Fruit fly (Drosophila melanogaster): ENCODE measurements around the gene B52.

Gene B52

DNA sequence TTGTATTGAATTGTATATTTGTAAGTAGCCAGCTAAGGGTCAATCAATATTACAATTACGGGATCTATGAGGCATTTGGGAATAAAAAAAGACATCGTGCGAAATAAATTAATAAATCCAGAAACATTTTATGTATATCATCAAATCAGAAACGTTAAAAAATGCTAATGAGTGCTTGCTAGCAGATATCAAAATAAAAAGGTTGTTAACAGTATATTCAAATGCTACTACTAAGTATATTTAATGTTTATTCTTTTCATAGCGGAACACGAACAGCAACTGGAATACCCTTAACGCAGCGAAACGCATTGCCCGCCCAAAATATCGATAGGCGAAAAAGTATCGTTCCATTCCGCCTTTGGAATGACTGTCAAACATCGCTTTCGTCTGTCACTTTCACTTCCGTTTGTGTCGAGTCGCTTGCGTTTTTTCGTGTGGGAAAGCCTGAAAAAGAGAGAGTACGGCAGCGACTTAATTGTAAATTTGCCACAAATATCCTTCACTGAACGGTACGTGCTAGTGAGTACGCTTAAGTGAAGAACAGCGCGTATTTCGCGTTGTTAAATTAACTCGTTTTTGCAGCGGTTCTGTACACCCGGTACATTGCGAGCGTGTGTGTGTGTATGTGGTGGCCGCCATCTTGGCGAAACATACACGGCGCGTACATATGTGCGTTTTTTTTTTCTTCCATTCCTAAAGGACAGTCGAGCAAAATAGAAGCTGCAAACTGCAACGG lies at the start of gene B52:
Gene B52, plus strand, starts transcription at position 388 of the 736 bp plus-strand sequence.
- TF ChIP-seq CG17801 (GFP tag; optimal IDR thresholded peaks at IDR 0.05; ENCODE audit: partially characterized antibody), result peak; percentile 88

DNA sequence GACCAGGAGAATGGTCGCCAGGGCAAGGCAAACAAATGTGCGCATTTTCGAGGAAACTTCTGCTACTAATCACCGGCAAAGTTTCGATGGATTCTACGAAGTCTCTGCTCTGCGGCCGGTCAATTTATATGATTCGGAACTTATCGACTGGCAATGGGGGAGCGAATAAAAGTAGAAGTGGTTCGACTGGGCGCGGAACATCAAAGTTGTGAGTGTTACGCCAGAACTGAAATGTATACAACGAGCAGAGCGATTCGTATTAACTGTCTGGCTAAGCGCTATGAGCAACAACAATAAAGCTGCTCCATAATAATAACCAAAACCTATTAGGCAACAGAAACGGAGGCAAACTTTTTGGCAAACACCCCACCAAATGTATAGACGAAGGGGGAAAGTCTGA lies 48.8 kb upstream of the B52 start, which contains the start of gene CG9757:
Gene CG9757, minus strand, starts transcription at position 101 of the 400 bp plus-strand sequence.
- no peak for TF ChIP-seq CG17801 (GFP tag; optimal IDR thresholded peaks at IDR 0.05; ENCODE audit: partially characterized antibody)

DNA sequence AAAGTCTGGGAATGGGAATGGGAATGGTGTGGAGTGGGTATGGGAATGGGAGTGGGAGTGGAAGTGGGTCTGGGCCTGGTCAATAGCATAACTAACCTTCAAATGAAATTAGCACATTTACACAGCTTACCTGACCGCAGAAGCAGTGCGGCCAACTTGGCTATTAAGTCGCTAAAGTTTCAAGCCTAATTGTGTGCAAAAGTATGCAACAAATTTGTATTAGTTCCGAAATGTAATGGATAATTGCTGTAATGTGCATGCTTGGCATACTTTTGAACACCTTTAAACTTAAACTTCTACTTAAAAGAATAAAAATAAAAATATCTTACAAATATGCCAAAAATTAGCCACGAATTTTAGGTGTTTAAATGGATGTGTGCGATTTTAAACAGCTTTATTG lies 46.1 kb upstream of the B52 start:
- no peak for TF ChIP-seq CG17801 (GFP tag; optimal IDR thresholded peaks at IDR 0.05; ENCODE audit: partially characterized antibody)

DNA sequence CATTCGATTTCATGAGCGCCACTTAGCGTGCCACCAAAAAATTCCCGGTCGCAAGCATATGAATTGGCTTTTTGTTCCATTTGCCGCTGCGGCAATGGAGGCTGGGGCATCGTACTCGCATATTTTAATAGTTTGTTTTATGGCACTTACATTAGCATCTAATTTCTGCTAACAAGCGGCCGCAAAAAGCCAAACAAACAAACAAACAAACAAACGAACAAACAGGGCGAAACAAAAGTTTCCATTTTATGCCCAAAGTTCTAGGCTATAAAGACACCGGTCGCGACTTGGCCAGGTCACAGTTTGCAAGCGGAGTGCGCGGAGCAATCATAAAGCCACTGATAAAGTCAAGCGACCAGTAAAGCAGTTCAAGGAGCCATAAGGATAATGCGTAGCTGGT lies 45.5 kb upstream of the B52 start, which contains the start of gene CG9269:
Gene CG9269, plus strand, starts transcription at position 301 of the 400 bp plus-strand sequence.
- no peak for TF ChIP-seq CG17801 (GFP tag; optimal IDR thresholded peaks at IDR 0.05; ENCODE audit: partially characterized antibody)

DNA sequence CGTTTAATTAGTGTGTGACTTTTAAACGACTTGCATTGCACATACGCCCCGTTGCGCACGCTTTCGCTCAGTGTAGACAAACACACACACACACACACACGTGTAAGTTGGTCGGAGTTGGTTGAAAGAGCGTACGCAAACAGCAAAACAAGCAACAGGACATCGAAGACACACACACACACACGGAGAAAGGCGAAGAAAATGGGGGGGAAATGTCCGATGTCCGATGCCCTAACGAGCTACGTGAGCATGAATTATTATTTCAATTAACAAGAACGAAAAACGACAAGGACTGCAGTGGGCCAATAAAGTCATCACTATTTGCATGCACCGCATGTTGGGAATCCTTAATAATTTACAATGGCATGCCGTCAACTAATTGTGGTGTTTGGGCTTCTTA lies 43.9 kb upstream of the B52 start:
- TF ChIP-seq CG17801 (GFP tag; optimal IDR thresholded peaks at IDR 0.05; ENCODE audit: partially characterized antibody), result no peak

DNA sequence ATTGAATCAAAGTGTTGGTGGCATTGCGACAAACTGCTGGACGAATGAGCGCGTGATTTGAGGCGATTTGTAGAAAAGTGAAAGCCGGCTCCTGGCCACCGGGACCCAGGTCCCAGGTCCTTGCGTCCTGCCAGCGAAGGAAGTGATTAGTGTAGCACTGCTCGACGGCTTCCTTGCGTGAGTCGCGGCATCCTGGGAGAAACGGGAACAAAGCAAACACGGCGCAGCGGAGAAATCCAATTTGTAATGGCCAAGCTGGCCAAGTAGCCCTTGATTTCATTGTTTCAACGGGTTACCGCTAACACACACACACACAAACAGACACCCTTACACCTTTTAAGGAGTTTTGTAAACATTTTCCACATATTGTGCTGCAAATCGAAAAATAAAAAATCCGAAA lies 29.5 kb upstream of the B52 start, which contains the start of gene CG10841:
Gene CG10841, plus strand, starts transcription at position 301 of the 400 bp plus-strand sequence.
- TF ChIP-seq CG17801 (GFP tag; optimal IDR thresholded peaks at IDR 0.05; ENCODE audit: partially characterized antibody), result no peak

DNA sequence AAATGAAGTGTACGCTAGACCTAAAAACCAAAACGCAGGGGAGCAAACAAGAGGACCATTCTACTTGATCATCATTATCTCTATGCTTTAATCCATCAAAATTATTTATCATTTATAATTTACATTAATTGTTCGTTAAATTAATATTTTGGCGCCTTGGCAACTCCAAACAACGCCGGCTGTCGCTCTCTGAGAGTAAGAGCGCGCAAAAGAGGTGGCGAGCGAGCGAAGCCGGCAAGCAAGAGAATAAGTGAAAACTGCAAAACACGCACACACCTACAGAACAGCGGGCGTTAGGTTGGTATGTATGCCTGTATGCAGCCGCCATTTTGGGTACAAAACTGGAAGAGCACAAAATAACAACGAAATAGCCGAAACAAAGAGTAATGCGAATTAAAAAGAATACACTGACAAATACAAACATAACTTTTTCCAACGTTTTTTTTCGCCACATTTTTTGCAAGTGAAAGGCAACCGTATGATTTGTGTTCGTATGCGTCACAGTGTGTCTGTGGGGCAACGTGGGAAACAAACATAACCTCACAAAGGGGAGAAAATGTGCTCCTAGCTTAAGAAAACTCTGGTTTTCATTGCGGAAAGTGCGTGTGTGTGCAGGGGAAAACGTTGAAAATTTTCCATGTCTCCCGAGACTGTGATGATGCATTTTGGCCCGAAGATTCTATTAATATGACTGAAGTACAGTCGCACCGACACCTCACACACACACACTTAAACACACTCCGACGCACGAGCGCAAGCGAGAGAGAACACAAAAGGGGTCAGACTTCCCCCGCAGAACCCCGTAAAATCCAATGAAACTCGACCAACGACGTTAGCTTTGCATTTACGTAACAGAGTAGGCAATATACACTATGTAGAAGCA lies 16.1 kb upstream of the B52 start:
- TF ChIP-seq CG17801 (GFP tag; optimal IDR thresholded peaks at IDR 0.05; ENCODE audit: partially characterized antibody), result peak; percentile 43

DNA sequence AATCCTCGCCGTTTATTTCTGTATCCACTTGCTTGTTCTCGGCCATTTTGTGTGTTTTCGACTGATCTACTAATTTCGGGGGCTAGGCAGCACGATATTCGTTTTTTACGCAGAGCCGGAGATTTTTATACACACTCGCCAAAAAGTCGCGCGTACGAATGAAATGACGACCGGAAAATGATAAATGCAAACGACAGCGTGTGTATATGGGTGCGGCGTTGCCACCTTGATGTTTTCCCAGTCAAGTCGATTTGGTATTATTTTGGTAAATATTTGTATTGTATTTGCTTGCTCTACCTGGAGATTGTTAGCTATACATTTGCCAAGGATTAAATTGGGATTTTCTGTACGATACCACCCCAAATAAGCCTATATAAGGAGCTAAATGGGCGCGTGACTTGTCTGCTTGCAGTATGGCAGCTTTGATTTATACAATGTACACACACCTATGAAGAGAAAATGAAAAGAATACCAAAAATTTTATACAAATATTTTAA lies 15.2 kb upstream of the B52 start, which contains the start of gene sqd:
Gene sqd, minus strand, starts transcription at position 431 of the 497 bp plus-strand sequence.
- TF ChIP-seq CG17801 (GFP tag; optimal IDR thresholded peaks at IDR 0.05; ENCODE audit: partially characterized antibody), result peak; percentile 70

DNA sequence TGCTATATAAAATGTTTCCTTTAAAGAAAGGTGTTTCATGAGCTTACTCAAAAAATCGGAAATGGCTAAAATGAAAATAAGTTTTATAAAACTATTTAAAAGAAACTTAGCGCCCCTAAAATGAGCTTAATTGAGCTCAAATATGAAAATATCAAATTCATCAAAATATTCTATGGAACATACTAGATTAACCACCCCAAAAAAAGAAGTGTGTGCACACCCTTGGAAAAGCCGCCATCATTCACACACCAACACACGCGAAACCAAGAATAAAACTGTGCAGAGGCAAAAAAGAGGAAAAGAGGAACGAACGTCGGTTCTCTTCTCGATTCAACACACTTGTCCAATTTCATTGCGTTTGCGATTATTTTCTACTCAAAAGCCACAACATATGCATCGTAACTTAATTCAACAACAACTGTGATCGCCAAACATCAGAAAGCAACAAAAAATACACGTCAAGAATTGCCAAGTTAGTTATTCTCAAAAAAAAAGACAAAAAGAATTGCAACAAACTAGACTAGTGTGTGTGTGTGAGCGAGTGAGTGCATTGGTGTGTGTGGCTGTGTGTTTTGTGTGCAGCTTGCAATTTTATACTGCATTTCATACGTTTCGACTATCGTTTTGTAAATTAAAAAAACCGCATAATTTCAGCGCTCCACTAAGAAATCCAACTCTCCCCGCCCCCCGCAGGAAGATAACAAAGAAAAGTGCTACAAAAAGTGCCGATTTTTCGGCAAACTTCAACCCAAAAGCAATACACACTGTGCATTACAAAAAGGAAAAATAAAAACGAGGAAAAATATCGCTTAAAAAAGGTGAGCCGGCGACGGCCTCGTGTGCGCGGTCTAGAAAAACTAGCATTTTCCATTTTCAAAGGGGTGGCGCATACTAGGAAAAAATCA lies 14.1 kb upstream of the B52 start, which contains the start of gene rin:
Gene rin, plus strand, starts transcription at position 276 of the 905 bp plus-strand sequence.
- TF ChIP-seq CG17801 (GFP tag; optimal IDR thresholded peaks at IDR 0.05; ENCODE audit: partially characterized antibody), result peak; percentile 64

DNA sequence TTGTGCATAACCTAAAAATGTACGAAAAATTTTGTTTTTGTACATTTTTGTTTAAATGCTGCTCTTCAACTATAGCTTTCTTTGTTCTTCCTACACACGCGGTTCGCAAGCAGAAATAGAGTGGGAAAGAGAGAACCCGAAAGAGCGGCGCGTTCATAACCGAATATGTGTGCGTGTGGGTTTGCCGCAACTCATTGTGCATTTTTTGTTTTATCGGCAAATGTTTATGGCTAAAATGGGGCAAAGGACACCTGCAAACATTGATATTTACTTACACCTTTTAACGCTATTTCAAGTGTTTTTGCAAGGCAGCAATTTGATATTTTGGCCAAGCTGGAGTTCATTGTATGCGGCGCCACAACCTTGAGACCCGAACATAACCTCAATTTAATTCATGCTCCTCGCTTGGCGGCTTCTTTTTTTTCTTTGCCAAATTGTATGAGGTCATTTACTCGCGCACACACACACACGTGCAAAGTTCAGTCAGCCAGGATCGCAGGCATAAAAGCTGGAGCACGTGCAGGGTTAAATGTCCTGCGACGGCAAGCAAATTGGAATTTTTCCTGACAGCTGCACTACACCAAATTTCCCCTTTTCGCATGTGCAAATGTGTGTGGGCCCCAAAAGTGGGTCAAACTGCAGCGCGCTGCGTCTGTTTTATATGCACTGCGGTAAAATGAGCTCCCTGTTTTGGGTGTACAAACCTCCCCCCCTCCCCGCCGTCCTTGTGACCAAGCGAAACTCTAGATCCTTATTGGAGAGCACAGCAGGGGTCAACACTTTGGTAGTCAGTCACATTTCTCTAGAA lies 13.2 kb upstream of the B52 start:
- TF ChIP-seq CG17801 (GFP tag; optimal IDR thresholded peaks at IDR 0.05; ENCODE audit: partially characterized antibody), result no peak

DNA sequence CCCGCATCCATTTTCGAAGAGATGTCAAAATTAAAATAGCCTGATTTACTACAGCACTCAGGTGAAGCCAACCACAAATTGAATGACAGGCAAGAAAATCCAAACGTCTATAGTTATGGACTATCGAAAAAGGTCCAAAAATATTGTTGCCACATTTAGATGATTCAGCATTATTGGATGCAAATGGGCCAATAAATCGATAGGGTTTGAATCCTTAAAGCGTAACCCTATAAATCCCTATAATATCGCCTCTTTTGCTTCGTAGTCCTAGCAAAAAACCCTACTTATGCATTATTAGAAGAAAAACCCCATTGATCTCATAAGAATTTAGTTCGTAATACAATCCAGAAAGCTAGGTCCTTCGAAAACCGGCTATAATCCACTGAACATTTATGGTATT lies 4.8 kb upstream of the B52 start, which contains the start of gene Rbp4:
Gene Rbp4, minus strand, starts transcription at position 101 of the 400 bp plus-strand sequence.
- no peak for TF ChIP-seq CG17801 (GFP tag; optimal IDR thresholded peaks at IDR 0.05; ENCODE audit: partially characterized antibody)

DNA sequence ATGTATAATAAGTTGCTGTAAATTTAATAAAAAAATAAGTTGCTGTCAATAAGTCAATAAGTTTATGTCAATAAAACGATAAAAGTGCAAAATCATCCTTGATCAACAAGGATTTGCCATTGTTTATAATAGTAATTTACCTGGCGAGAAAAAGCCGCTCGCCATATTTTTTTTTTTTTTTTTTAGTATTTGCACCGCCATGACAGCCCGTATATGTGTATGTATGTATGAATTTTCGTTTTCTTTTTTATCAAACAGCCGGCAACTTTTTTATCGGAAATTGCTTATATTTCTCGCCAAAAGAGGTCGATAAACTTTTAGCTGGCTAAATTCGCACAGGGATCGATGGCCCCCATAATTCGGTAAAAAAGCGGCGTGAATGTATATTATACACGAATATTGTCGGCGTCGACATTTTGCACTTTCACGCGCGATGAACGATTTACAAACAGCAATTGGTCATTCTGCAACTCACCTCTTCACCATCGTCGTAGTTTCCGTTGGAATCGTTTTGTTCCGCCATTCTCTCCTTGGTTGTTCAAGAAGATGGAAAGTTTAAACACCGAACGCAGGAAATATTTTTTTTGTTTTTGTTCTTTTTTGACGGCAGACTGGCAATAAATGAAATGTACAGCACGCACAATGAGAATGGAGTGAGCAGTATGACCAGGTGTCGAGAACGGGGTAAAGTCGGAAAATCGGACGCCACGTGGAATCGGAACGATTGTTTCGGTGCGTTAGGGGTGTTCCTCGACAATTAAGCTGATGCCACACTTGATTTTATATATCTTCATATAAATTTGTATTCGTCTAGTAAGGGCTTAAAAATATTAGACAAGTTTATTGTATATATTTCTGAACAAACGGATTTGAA lies 1.0 kb upstream of the B52 start, which contains the start of gene Hrb87F:
Gene Hrb87F, minus strand, starts transcription at position 667 of the 874 bp plus-strand sequence.
- peak; percentile 51 for TF ChIP-seq CG17801 (GFP tag; optimal IDR thresholded peaks at IDR 0.05; ENCODE audit: partially characterized antibody)

Measured in ovary, adult (tissue).